Fruit fly (Drosophila melanogaster) whole organism, pupa: ENCODE data around the gene CG14546.

Experiments
- CG13204 ChIP-seq: fragments of 200-800 bp; sonication (Bioruptor generic); optimal IDR thresholded peaks from 2 replicates; lab custom pipeline; 2018; ENCODE audit warnings: missing biosample characterization, mild to moderate bottlenecking, missing genetic modification characterization, moderate library complexity
- CG4496 ChIP-seq: fragments of 200-800 bp; sonication (Bioruptor generic); IDR thresholded peaks from 3 replicates; pipeline ENCODE4 v1.3.6; 2022; ENCODE audit warnings: missing biosample characterization, missing genetic modification characterization
- Pif1A ChIP-seq: fragments of 200-800 bp; sonication (Bioruptor generic); optimal IDR thresholded peaks from 3 replicates; lab custom pipeline; 2016; ENCODE audit warnings: missing biosample characterization, missing genetic modification characterization
- gl ChIP-seq: fragments of 200-800 bp; sonication (Bioruptor generic); optimal IDR thresholded peaks from 2 replicates; lab custom pipeline; 2018; ENCODE audit warnings: missing biosample characterization, mild to moderate bottlenecking, missing genetic modification characterization

DNA sequence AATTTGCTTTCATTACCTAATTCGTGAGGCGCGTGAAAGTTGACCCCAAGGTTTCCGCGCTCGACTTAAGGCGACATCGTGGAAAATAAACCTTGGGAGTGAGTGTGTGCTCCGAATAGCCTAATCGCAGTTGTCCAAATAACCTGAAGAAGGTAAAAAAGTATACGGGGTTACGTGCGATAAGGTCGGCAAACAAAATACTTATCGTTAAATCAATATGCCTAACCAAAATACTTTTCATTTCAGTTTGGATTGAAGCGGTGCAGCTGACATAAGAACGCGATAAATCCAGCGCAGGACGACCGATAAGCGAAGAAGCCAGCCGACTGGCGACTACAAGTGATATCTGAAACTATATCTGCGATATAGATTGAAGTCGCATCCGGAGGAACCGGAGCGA lies 37.3 kb downstream of the CG14546 start:
- TF ChIP-seq CG4496 (no peak), gl (tag; lab: Kevin White, UChicago) (no peak), Pif1A (no peak), CG13204 (GFP tag; lab: Kevin White, UChicago) (no peak)
